Worm (Caenorhabditis elegans) whole organism, L2 larva: ENCODE data around the gene Y20C6A.1.

Source experiments
- C34F6.9 ChIP-seq: fragments of 150-350 bp; optimal IDR thresholded peaks from 2 replicates; lab custom pipeline; 2014; ENCODE audit warnings: missing biosample characterization, missing genetic modification characterization
- F13H6.1 ChIP-seq: sonication (generic microtip); optimal IDR thresholded peaks from 2 replicates; lab custom pipeline; 2016; ENCODE audit warnings: missing genetic modification characterization, missing compliant biosample characterization
- Y55F3AM.14 ChIP-seq: fragments of 200-800 bp; sonication (Bioruptor generic); optimal IDR thresholded peaks from 2 replicates; lab custom pipeline; 2018; ENCODE audit warnings: mild to moderate bottlenecking, missing genetic modification characterization, missing compliant biosample characterization
- ZK546.5 ChIP-seq: sonication (generic microtip); optimal IDR thresholded peaks from 2 replicates; lab custom pipeline; 2017; ENCODE audit warnings: missing biosample characterization, missing genetic modification characterization
- blmp-1 ChIP-seq: sonication (generic microtip); optimal IDR thresholded peaks from 2 replicates; lab custom pipeline; 2017; ENCODE audit warnings: missing genetic modification characterization, mild to moderate bottlenecking, missing compliant biosample characterization, antibody characterized with exemption, moderate library complexity; ENCODE audit not compliant: insufficient read depth
- ceh-16 ChIP-seq: fragments of 150-350 bp; optimal IDR thresholded peaks from 2 replicates; lab custom pipeline; 2014; ENCODE audit warnings: missing biosample characterization, missing genetic modification characterization
- crh-2 ChIP-seq: sonication (generic microtip); optimal IDR thresholded peaks from 2 replicates; lab custom pipeline; 2017; ENCODE audit warnings: missing biosample characterization, missing genetic modification characterization
- elt-1 ChIP-seq: fragments of 150-350 bp; optimal IDR thresholded peaks from 2 replicates; lab custom pipeline; 2014; ENCODE audit warnings: missing biosample characterization, missing genetic modification characterization
- elt-3 ChIP-seq: sonication (generic microtip); optimal IDR thresholded peaks from 2 replicates; lab custom pipeline; 2017; ENCODE audit warnings: missing biosample characterization, missing genetic modification characterization
- fos-1 ChIP-seq: fragments of 150-350 bp; optimal IDR thresholded peaks from 2 replicates; lab custom pipeline; 2014; ENCODE audit warnings: missing biosample characterization, missing genetic modification characterization
- gmeb-1 ChIP-seq: fragments of 150-350 bp; optimal IDR thresholded peaks from 2 replicates; lab custom pipeline; 2014; ENCODE audit warnings: missing biosample characterization, missing genetic modification characterization
- lin-11 ChIP-seq: fragments of 150-350 bp; sonication (generic microtip); optimal IDR thresholded peaks from 2 replicates; lab custom pipeline; 2014; ENCODE audit warnings: missing biosample characterization, missing genetic modification characterization, inconsistent platforms, mixed read lengths
- lin-39 ChIP-seq: fragments of 150-350 bp; optimal IDR thresholded peaks from 2 replicates; lab custom pipeline; 2014; ENCODE audit warnings: missing biosample characterization, missing genetic modification reagents, missing genetic modification characterization
- lsy-2 ChIP-seq, 2 experiments: fragments of 150-350 bp in 1 of 2; sonication (generic microtip) in 1 of 2; optimal IDR thresholded peaks; 2 replicates each; lab custom pipeline; 2014 to 2017; ENCODE audit warnings: missing biosample characterization in 2 of 2, missing genetic modification characterization in 2 of 2
- nhr-25 ChIP-seq: fragments of 150-350 bp; sonication (generic microtip); optimal IDR thresholded peaks from 3 replicates; lab custom pipeline; 2014; ENCODE audit warnings: missing biosample characterization, missing genetic modification characterization
- nhr-6 ChIP-seq: fragments of 150-350 bp; optimal IDR thresholded peaks from 2 replicates; lab custom pipeline; 2014; ENCODE audit warnings: missing biosample characterization, missing genetic modification characterization
- nhr-77 ChIP-seq: fragments of 150-350 bp; optimal IDR thresholded peaks from 2 replicates; lab custom pipeline; 2014; ENCODE audit warnings: missing biosample characterization, missing genetic modification characterization
- sem-4 ChIP-seq: fragments of 150-350 bp; optimal IDR thresholded peaks from 2 replicates; lab custom pipeline; 2014; ENCODE audit warnings: missing biosample characterization, missing genetic modification reagents, missing genetic modification characterization
- sma-3 ChIP-seq: sonication (generic microtip); optimal IDR thresholded peaks from 2 replicates; lab custom pipeline; 2016; ENCODE audit warnings: missing genetic modification reagents, missing genetic modification characterization, missing compliant biosample characterization
- snpc-4 ChIP-seq: fragments of 150-350 bp; optimal IDR thresholded peaks from 2 replicates; lab custom pipeline; 2014; ENCODE audit warnings: missing biosample characterization, missing genetic modification characterization
- unc-62 ChIP-seq: fragments of 150-350 bp; optimal IDR thresholded peaks from 2 replicates; lab custom pipeline; 2014; ENCODE audit warnings: missing biosample characterization, missing genetic modification reagents, missing genetic modification characterization
- ztf-11 ChIP-seq: sonication (generic microtip); optimal IDR thresholded peaks from 2 replicates; lab custom pipeline; 2017; ENCODE audit warnings: missing biosample characterization, missing genetic modification characterization

The Y20C6A.1 gene

ce11 chrV:17323876-17324275 lies 52.7 kb downstream of the Y20C6A.1 start:
- TF ChIP-seq Y55F3AM.14 (GFP tag; lab: Kevin White, UChicago): no peak
- TF ChIP-seq lin-39: no peak
- no peak for TF ChIP-seq F13H6.1
- TF ChIP-seq sma-3 (GFP tag; lab: Kevin White, UChicago): no peak
- TF ChIP-seq sem-4 (tag; lab: Kevin White, UChicago): no peak
- no peak for TF ChIP-seq ceh-16 (tag; lab: Kevin White, UChicago)
- no peak for TF ChIP-seq lsy-2 (tag; optimal IDR thresholded peaks at IDR 0.05; lab: Kevin White, UChicago)
- no peak for TF ChIP-seq elt-3 (tag; lab: Kevin White, UChicago)
- no peak for TF ChIP-seq nhr-25 (tag; lab: Kevin White, UChicago)
- no peak for TF ChIP-seq nhr-6
- no peak for TF ChIP-seq blmp-1 (tag; lab: Kevin White, UChicago)
- no peak for TF ChIP-seq elt-1 (tag; lab: Kevin White, UChicago)
- TF ChIP-seq snpc-4 (tag; lab: Kevin White, UChicago): no peak
- no peak for TF ChIP-seq unc-62
- TF ChIP-seq gmeb-1: no peak
- TF ChIP-seq nhr-77: no peak
- no peak for TF ChIP-seq lin-11 (tag; lab: Kevin White, UChicago)
- no peak for TF ChIP-seq ztf-11
- TF ChIP-seq, all 48 proteins: peak for 0

ce11 chrV:17322397-17322909 lies 54.1 kb downstream of the Y20C6A.1 start, which contains the start of gene F31E9.3:
TSS of gene F31E9.3 (plus strand) at chrV:17322590.
- TF ChIP-seq fos-1 (tag; lab: Kevin White, UChicago): peak; percentile 2
- TF ChIP-seq ZK546.5 (tag; lab: Kevin White, UChicago): no peak
- TF ChIP-seq crh-2 (tag; lab: Kevin White, UChicago): no peak
- no peak for TF ChIP-seq snpc-4 (tag; lab: Kevin White, UChicago)
- no peak for TF ChIP-seq C34F6.9 (tag; lab: Kevin White, UChicago)
- no peak for TF ChIP-seq elt-3 (tag; lab: Kevin White, UChicago)
